Fruit fly (Drosophila melanogaster) whole organism, pupa: ENCODE measurements around the gene CG46439.
A peak's percentile ranks its signal among the peaks of the same experiment; 100 is the strongest.

ENCODE experiments used
- CG10348 ChIP-seq: fragments of 200-800 bp; sonication (Bioruptor generic); IDR thresholded peaks from 2 replicates; pipeline ENCODE4 v1.3.6; 2022; ENCODE audit warnings: missing biosample characterization, missing genetic modification characterization
- CG12605 ChIP-seq: fragments of 200-800 bp; sonication (Bioruptor generic); IDR thresholded peaks from 2 replicates; pipeline ENCODE4 v1.3.6; 2022; ENCODE audit warnings: missing biosample characterization, missing genetic modification characterization
- CG13204 ChIP-seq: fragments of 200-800 bp; sonication (Bioruptor generic); optimal IDR thresholded peaks from 2 replicates; lab custom pipeline; 2018; ENCODE audit warnings: missing biosample characterization, mild to moderate bottlenecking, missing genetic modification characterization, moderate library complexity
- CG14655 ChIP-seq: fragments of 200-800 bp; sonication (Bioruptor generic); optimal IDR thresholded peaks from 3 replicates; lab custom pipeline; 2017; ENCODE audit warnings: mild to moderate bottlenecking, missing biosample characterization, missing genetic modification reagents, missing genetic modification characterization
- CG15710 ChIP-seq: fragments of 200-800 bp; sonication (Bioruptor generic); optimal IDR thresholded peaks from 2 replicates; lab custom pipeline; 2018; ENCODE audit warnings: missing biosample characterization, mild to moderate bottlenecking, missing genetic modification characterization, moderate library complexity
- CG17806 ChIP-seq: fragments of 200-800 bp; sonication (Bioruptor generic); optimal IDR thresholded peaks from 2 replicates; lab custom pipeline; 2018; ENCODE audit warnings: missing biosample characterization, mild to moderate bottlenecking, missing genetic modification characterization, moderate library complexity
- CG32121 ChIP-seq: fragments of 200-800 bp; sonication (Bioruptor generic); IDR thresholded peaks from 2 replicates; pipeline ENCODE4 v1.3.6; 2022; ENCODE audit warnings: missing biosample characterization, missing genetic modification characterization
- CG34367 ChIP-seq: fragments of 200-800 bp; sonication (Bioruptor generic); optimal IDR thresholded peaks from 2 replicates; lab custom pipeline; 2018; ENCODE audit warnings: missing biosample characterization, mild to moderate bottlenecking, missing genetic modification characterization
- CG4496 ChIP-seq: fragments of 200-800 bp; sonication (Bioruptor generic); IDR thresholded peaks from 3 replicates; pipeline ENCODE4 v1.3.6; 2022; ENCODE audit warnings: missing biosample characterization, missing genetic modification characterization
- CG8159 ChIP-seq: fragments of 200-800 bp; sonication (Bioruptor generic); optimal IDR thresholded peaks from 3 replicates; lab custom pipeline; 2018; ENCODE audit warnings: missing biosample characterization, mild to moderate bottlenecking, missing genetic modification characterization, moderate library complexity
- CG8301 ChIP-seq: fragments of 200-800 bp; sonication (Bioruptor generic); optimal IDR thresholded peaks from 2 replicates; lab custom pipeline; 2018; ENCODE audit warnings: missing biosample characterization, mild to moderate bottlenecking, missing genetic modification characterization
- CG9948 ChIP-seq: fragments of 200-800 bp; sonication (Bioruptor generic); optimal IDR thresholded peaks from 2 replicates; lab custom pipeline; 2018; ENCODE audit warnings: missing biosample characterization, mild to moderate bottlenecking, missing genetic modification characterization, moderate library complexity
- D1 ChIP-seq: fragments of 200-800 bp; sonication (Bioruptor generic); optimal IDR thresholded peaks from 2 replicates; lab custom pipeline; 2018; ENCODE audit warnings: missing biosample characterization, mild to moderate bottlenecking, missing genetic modification characterization, moderate library complexity
- EcR ChIP-seq: fragments of 200-800 bp; sonication (Bioruptor generic); optimal IDR thresholded peaks from 3 replicates; lab custom pipeline; 2019; ENCODE audit warnings: missing biosample characterization, missing genetic modification characterization, mild to moderate bottlenecking, moderate library complexity, missing genetic modification reagents
- Ets98B ChIP-seq: fragments of 200-800 bp; sonication (Bioruptor generic); IDR thresholded peaks from 2 replicates; pipeline ENCODE4 v1.3.6; 2022; ENCODE audit warnings: missing biosample characterization, missing genetic modification characterization
- Pif1A ChIP-seq: fragments of 200-800 bp; sonication (Bioruptor generic); optimal IDR thresholded peaks from 3 replicates; lab custom pipeline; 2016; ENCODE audit warnings: missing biosample characterization, missing genetic modification characterization
- Pif1B ChIP-seq: fragments of 200-800 bp; sonication (Bioruptor generic); optimal IDR thresholded peaks from 3 replicates; lab custom pipeline; 2016; ENCODE audit warnings: missing biosample characterization, missing genetic modification characterization
- Snoo ChIP-seq: fragments of 200-800 bp; sonication (Bioruptor generic); optimal IDR thresholded peaks from 3 replicates; lab custom pipeline; 2017; ENCODE audit warnings: missing biosample characterization, mild to moderate bottlenecking, missing genetic modification characterization, inconsistent platforms
- fd96Ca ChIP-seq: fragments of 200-800 bp; sonication (Bioruptor generic); IDR thresholded peaks from 3 replicates; pipeline ENCODE4 v1.3.6; 2022; ENCODE audit warnings: missing biosample characterization, missing genetic modification characterization
- gl ChIP-seq: fragments of 200-800 bp; sonication (Bioruptor generic); optimal IDR thresholded peaks from 2 replicates; lab custom pipeline; 2018; ENCODE audit warnings: missing biosample characterization, mild to moderate bottlenecking, missing genetic modification characterization
- rn ChIP-seq: fragments of 200-800 bp; sonication (Bioruptor generic); IDR thresholded peaks from 2 replicates; pipeline ENCODE4 v1.3.6; 2022; ENCODE audit warnings: missing biosample characterization, missing genetic modification characterization

The CG46439 gene

DNA sequence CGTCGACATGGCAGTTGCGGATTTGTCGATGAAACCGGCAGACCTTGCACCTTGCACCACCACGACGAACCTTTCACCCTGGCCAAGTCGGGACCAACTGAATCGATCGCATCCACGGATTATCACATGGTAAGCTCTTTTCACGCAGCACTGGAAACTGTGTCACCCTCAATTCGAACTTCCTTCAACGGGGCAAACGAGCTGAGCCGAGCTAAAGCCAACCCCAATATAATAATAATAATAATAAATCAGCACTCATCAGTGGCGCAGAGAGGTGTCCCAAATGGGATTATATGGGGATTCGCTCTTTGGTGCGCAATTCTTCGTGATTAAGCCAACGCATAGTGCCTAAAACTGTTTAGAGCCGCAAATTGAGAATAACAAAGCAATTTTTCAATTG lies 44.8 kb downstream of the CG46439 start, which contains the start of gene CG43693:
TSS of gene CG43693 (minus strand) at position 101 of the 400 bp plus-strand sequence.
- TF ChIP-seq Snoo (tag; lab: Kevin White, UChicago) (no peak), CG10348 (no peak), D1 (no peak), CG12605 (GFP tag; lab: Robert Waterston, UW) (no peak), Ets98B (GFP tag; lab: Robert Waterston, UW) (no peak), EcR (no peak), Pif1A (GFP tag; lab: Kevin White, UChicago) (no peak), rn (no peak), CG4496 (GFP tag; lab: Robert Waterston, UW) (no peak), CG17806 (tag; lab: Kevin White, UChicago) (no peak), CG8159 (no peak), CG14655 (no peak)

DNA sequence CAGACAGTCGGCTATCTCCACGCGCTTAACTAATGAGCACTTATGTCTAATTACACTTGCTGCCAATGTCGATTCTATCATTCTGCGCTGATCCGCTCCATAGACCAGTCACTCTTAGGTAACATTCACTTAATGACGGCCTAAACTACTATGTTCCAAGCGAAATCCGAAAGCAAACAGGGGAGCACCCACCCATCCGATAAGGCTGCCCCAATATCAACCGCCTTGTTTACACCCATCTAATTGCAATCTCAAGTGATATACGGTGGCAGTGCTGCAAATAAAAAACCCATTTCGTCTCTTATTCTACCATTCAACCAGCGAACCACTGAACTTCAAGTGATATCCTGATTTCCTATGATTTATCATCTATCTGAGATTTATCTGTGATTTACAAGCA lies 46.6 kb downstream of the CG46439 start:
- TF ChIP-seq CG32121 (GFP tag; lab: Robert Waterston, UW), result 0 out of 2 replicates have a peak, but pooled peaks have one; percentile 12
- TF ChIP-seq Snoo (tag; lab: Kevin White, UChicago), result no peak
- TF ChIP-seq, all 21 proteins: peak for 1

DNA sequence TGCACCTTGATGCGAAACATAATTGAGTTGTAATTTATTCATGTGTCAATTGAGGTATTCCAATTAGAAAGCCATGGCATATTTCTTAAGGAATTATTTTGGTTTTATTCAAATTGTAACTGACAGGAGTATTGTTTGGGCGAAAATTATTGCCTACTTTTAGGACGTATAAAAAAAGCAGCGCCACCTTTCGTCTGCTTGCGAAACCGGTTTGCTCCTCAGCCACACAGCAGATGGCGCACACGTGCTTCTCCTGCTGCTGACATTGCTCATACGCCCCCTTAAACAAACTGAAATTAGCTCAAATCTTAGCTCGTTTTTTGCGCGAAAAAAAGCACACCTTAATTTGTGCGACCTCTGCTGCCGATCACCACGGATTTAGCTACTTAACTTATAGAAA lies 48.2 kb downstream of the CG46439 start:
- TF ChIP-seq rn (no peak), gl (tag; lab: Kevin White, UChicago) (peak; percentile 1), Snoo (tag; lab: Kevin White, UChicago) (peak; percentile 68), CG8159 (no peak), D1 (peak; percentile 65), CG14655 (no peak), Pif1A (GFP tag; lab: Kevin White, UChicago) (peak; percentile 13), Ets98B (GFP tag; lab: Robert Waterston, UW) (peak; percentile 45; the same call in 1 of the 2 replicates), CG13204 (GFP tag; lab: Kevin White, UChicago) (no peak), fd96Ca (GFP tag; lab: Robert Waterston, UW) (no peak), CG8301 (no peak), Pif1B (GFP tag; lab: Kevin White, UChicago) (no peak), CG15710 (tag; lab: Kevin White, UChicago) (no peak), CG17806 (tag; lab: Kevin White, UChicago) (no peak), CG34367 (tag; lab: Kevin White, UChicago) (peak; percentile 29), CG32121 (GFP tag; lab: Robert Waterston, UW) (0 out of 2 replicates have a peak, but pooled peaks have one; percentile 36), CG4496 (GFP tag; lab: Robert Waterston, UW) (peak; percentile 79), CG10348 (no peak), EcR (no peak)

DNA sequence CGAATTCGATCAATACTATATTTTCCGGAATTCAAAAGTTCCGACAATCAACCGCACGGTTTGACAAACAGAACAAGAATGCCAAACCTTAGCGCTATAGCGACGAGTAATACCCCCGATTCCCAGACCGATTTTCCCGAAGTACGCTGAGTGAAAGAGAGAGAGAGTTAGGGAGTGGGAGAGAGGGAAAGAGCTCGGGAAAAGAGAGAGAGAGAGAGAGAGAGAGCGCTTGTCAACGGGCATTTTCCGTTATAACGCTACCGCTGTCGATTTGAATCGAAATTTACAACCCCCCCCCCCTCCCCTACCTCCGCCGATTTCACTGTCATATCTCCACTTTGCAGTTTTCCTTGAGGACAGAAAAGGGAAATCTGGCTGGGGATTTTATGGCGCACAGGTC lies 49.5 kb downstream of the CG46439 start:
- TF ChIP-seq EcR, result no peak
- no peak for TF ChIP-seq CG13204 (GFP tag; lab: Kevin White, UChicago)
- TF ChIP-seq CG14655, result no peak
- TF ChIP-seq Pif1A (GFP tag; lab: Kevin White, UChicago), result no peak
- TF ChIP-seq Snoo (tag; lab: Kevin White, UChicago), result no peak
- TF ChIP-seq Ets98B (GFP tag; lab: Robert Waterston, UW), result no peak
- no peak for TF ChIP-seq CG34367 (tag; lab: Kevin White, UChicago)
- no peak for TF ChIP-seq CG17806 (tag; lab: Kevin White, UChicago)
- no peak for TF ChIP-seq CG4496 (GFP tag; lab: Robert Waterston, UW)
- TF ChIP-seq CG8301, result no peak
- no peak for TF ChIP-seq CG10348
- no peak for TF ChIP-seq Pif1B (GFP tag; lab: Kevin White, UChicago)
- TF ChIP-seq fd96Ca (GFP tag; lab: Robert Waterston, UW), result no peak
- TF ChIP-seq CG9948, result no peak
- TF ChIP-seq, all 21 proteins: peak for 0

DNA sequence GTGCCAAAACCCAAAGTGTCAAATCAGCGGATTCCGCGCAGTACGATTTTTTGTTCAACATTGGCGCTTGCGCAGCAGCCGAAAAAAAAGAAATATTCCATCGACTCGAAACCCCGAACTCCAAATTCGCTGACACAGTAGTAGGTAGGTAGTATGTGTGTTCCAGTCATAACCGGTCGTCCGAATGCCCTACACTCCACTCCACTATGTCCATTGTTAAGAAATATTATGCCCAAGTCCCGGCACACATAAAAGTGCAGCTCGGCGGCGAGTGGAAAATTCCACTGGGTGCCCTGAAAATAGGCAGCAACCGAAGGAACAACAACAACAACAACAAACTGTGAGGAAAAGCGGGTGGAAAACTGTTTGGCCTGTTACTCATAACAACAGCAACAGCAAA lies 51.0 kb downstream of the CG46439 start:
- no peak for TF ChIP-seq CG10348
- no peak for TF ChIP-seq Pif1B (GFP tag; lab: Kevin White, UChicago)
- no peak for TF ChIP-seq rn
- TF ChIP-seq CG17806 (tag; lab: Kevin White, UChicago), result no peak
- TF ChIP-seq Snoo (tag; lab: Kevin White, UChicago), result no peak
- no peak for TF ChIP-seq CG15710 (tag; lab: Kevin White, UChicago)

DNA sequence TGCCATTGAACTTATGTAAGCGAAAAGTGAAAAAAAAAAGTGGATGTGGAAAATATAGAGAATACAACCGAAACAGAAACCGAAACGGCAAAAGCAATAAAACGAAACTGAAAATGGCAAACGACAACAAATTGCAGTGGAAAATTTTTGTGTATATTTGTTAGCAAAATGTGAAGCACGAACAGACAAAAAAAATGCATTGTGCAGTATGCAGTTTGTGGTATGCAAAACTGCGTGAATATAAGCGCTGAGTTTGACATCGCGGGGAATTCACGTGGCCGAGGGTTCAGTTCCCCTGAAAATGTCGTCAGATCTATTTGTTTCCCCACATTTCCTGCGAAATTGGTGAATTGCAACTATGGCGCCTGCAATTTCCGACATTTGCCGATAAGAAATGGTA lies 52.4 kb downstream of the CG46439 start:
- no peak for TF ChIP-seq CG32121 (GFP tag; lab: Robert Waterston, UW)
- TF ChIP-seq CG34367 (tag; lab: Kevin White, UChicago), result no peak
- no peak for TF ChIP-seq CG8301
- TF ChIP-seq CG15710 (tag; lab: Kevin White, UChicago), result no peak
- no peak for TF ChIP-seq EcR
- TF ChIP-seq D1, result no peak
- TF ChIP-seq CG13204 (GFP tag; lab: Kevin White, UChicago), result no peak
- TF ChIP-seq CG17806 (tag; lab: Kevin White, UChicago), result no peak
- no peak for TF ChIP-seq Pif1A (GFP tag; lab: Kevin White, UChicago)
